Comparison of ENCODE assay signal across 5 worm cellular contexts in the genomic region with DNA sequence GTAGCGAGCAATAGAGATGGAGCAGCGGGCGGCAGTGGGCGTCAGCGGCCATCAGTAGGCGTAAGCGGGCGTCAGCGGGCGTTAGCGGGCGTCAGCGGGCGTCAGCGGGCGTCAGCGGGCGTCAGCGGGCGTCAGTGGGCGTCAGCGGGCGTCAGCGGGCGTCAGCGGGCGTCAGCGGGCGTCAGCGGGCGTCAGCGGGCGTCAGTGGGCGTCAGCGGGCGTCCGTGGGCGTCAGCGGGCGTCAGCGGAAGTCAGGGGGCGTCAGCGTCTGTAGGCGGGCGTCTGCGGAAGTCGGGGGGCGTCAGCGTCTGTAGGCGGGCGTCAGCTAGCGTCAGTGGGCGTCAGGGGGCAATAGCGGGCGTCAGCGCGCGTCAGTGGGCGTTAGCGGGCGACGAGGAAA.
TF ChIP-seq lines count a peak whose summit lies in the region.
"Not testable (repeated sequence)": the region's sequence is repeated elsewhere in the genome, so short reads cannot be mapped to it uniquely, and the experiment has no call there.

No protein-coding gene starts in this region.

TF ChIP-seq in whole organism, L1 larva, 84 proteins besides CTCF, POLR2A, EP300 and RAD21:
- peak; percentile 57 for TF ChIP-seq ceh-8 (GFP tag; optimal IDR thresholded peaks at IDR 0.05; lab: Kevin White, UChicago)

TF ChIP-seq in whole organism, L4 larva, 104 proteins besides CTCF, POLR2A, EP300 and RAD21:
- peak; percentile 63; the same call in 1 of the 2 replicates for TF ChIP-seq pha-4 (GFP tag; IDR thresholded peaks at IDR 0.05; lab: Robert Waterston, UW)
- not testable (repeated sequence) for TF ChIP-seq pha-4 (tag; optimal IDR thresholded peaks at IDR 0.05; lab: Kevin White, UChicago)
- peak; percentile 14; the same call in 1 of the 2 replicates for TF ChIP-seq lin-38 (GFP tag; IDR thresholded peaks at IDR 0.05; lab: Robert Waterston, UW)
- TF ChIP-seq set-16 (GFP tag; IDR thresholded peaks at IDR 0.05; lab: Robert Waterston, UW) = peak; percentile 99
TF ChIP-seq in whole organism, L4 larva: peak in this region for 3; not testable (repeated sequence) for 101.

TF ChIP-seq in whole organism, early embryonic, 17 proteins besides CTCF, POLR2A, EP300 and RAD21:
- peak; percentile 45; the same call in 1 of the 2 replicates for TF ChIP-seq pes-1 (GFP tag; IDR thresholded peaks at IDR 0.05; lab: Robert Waterston, UW)

TF ChIP-seq in whole organism, mixed stage, embryonic, 35 proteins besides CTCF, POLR2A, EP300 and RAD21:
- TF ChIP-seq sptf-1 (tag; optimal IDR thresholded peaks at IDR 0.05; lab: Kevin White, UChicago) = peak; percentile 25

TF ChIP-seq in whole organism, young adult, 124 proteins besides CTCF, POLR2A, EP300 and RAD21:
- peak; percentile 99 for TF ChIP-seq egrh-3 (GFP tag; IDR thresholded peaks at IDR 0.05; lab: Robert Waterston, UW)
- TF ChIP-seq zfh-2 (GFP tag; conservative IDR thresholded peaks at IDR 0.05; lab: Robert Waterston, UW) = peak; percentile 94
- TF ChIP-seq cebp-2 (GFP tag; IDR thresholded peaks at IDR 0.05; lab: Robert Waterston, UW) = 0 out of 2 replicates have a peak, but pooled peaks have one; percentile 46
- 0 out of 2 replicates have a peak, but pooled peaks have one; percentile 31 for TF ChIP-seq bed-2 (GFP tag; IDR thresholded peaks at IDR 0.05; lab: Robert Waterston, UW)
TF ChIP-seq in whole organism, young adult: peak in this region for 4; not testable (repeated sequence) for 120.
